Fruit fly (Drosophila melanogaster) whole organism, wandering third instar larva: ENCODE measurements around the gene Rab26.

Source experiments
- Abd-B ChIP-seq: fragments of >200 bp; optimal IDR thresholded peaks from 2 replicates; lab custom pipeline; 2017; ENCODE audit warnings: missing biosample characterization, missing genetic modification characterization
- CG32264 ChIP-seq: fragments of 200-800 bp; sonication (Bioruptor generic); optimal IDR thresholded peaks from 2 replicates; lab custom pipeline; 2016; ENCODE audit warnings: missing biosample characterization, missing genetic modification characterization
- CG9705 ChIP-seq: fragments of 200-800 bp; sonication (Bioruptor generic); optimal IDR thresholded peaks from 2 replicates; lab custom pipeline; 2018; ENCODE audit warnings: missing biosample characterization, mild to moderate bottlenecking, missing genetic modification characterization
- CrebA ChIP-seq: fragments of 200-800 bp; sonication (Bioruptor generic); optimal IDR thresholded peaks from 2 replicates; lab custom pipeline; 2016; ENCODE audit warnings: missing biosample characterization, mild to moderate bottlenecking, missing genetic modification characterization, borderline replicate concordance
- Dfd ChIP-seq: fragments of >200 bp; optimal IDR thresholded peaks from 2 replicates; lab custom pipeline; 2017; ENCODE audit warnings: missing biosample characterization, missing genetic modification characterization
- Dif ChIP-seq: fragments of 200-275, 200-300 bp; sonication (Bioruptor generic); optimal IDR thresholded peaks from 2 replicates; lab custom pipeline; 2018; ENCODE audit warnings: missing biosample characterization, missing genetic modification characterization; ENCODE audit not compliant: partially characterized antibody
- HLH106 ChIP-seq: fragments of 200-800 bp; optimal IDR thresholded peaks from 3 replicates; lab custom pipeline; 2019; ENCODE audit warnings: missing biosample characterization, mild to moderate bottlenecking, missing genetic modification characterization, moderate library complexity
- Hnf4 ChIP-seq: fragments of 200-800 bp; sonication (Bioruptor generic); optimal IDR thresholded peaks from 2 replicates; lab custom pipeline; 2016; ENCODE audit warnings: missing biosample characterization, mild to moderate bottlenecking, missing genetic modification characterization
- Hr78 ChIP-seq: fragments of >200 bp; optimal IDR thresholded peaks from 2 replicates; lab custom pipeline; 2017; ENCODE audit warnings: missing biosample characterization, missing genetic modification characterization
- Hr83 ChIP-seq: fragments of 200-300 bp; sonication (Bioruptor generic); optimal IDR thresholded peaks from 2 replicates; lab custom pipeline; 2016; ENCODE audit warnings: missing biosample characterization, mild to moderate bottlenecking, missing genetic modification characterization, moderate library complexity; ENCODE audit not compliant: poor library complexity, severe bottlenecking
- Jra ChIP-seq: sonication (Bioruptor generic); optimal IDR thresholded peaks from 2 replicates; lab custom pipeline; 2016; ENCODE audit warnings: missing biosample characterization, missing genetic modification characterization
- Mio ChIP-seq: sonication (Bioruptor generic); optimal IDR thresholded peaks from 2 replicates; lab custom pipeline; 2016; ENCODE audit warnings: missing biosample characterization, missing genetic modification characterization
- Myc ChIP-seq: fragments of >200 bp; optimal IDR thresholded peaks from 2 replicates; lab custom pipeline; 2017
- N ChIP-seq: fragments of >200 bp; optimal IDR thresholded peaks from 2 replicates; lab custom pipeline; 2018; ENCODE audit warnings: missing biosample characterization, missing external identifiers, missing genetic modification characterization
- OdsH ChIP-seq: fragments of 200-800 bp; sonication (Bioruptor generic); optimal IDR thresholded peaks from 2 replicates; lab custom pipeline; 2016; ENCODE audit warnings: missing biosample characterization, mild to moderate bottlenecking, missing genetic modification characterization
- Rel ChIP-seq, 2 experiments: fragments of 200-800 bp; sonication (Bioruptor generic) in 1 of 2; optimal IDR thresholded peaks; 2 replicates in 1 of 2; 3 replicates in 1 of 2; lab custom pipeline; 2016 to 2019; ENCODE audit warnings: mild to moderate bottlenecking in 2 of 2, missing biosample characterization in 2 of 2, missing genetic modification characterization in 2 of 2, moderate library complexity in 1 of 2
- Sp1 ChIP-seq: fragments of 200-800 bp; sonication (Bioruptor generic); optimal IDR thresholded peaks from 3 replicates; lab custom pipeline; 2019; ENCODE audit warnings: missing biosample characterization, mild to moderate bottlenecking, missing genetic modification characterization, moderate library complexity
- Vsx2 ChIP-seq: fragments of 200-300, 225-300 bp; sonication (Bioruptor generic); optimal IDR thresholded peaks from 2 replicates; lab custom pipeline; 2018; ENCODE audit warnings: missing biosample characterization, missing genetic modification characterization; ENCODE audit not compliant: partially characterized antibody
- brk ChIP-seq: fragments of 200-800 bp; sonication (Bioruptor generic); optimal IDR thresholded peaks from 2 replicates; lab custom pipeline; 2016; ENCODE audit warnings: missing biosample characterization, mild to moderate bottlenecking, missing genetic modification characterization
- dmrt93B ChIP-seq: fragments of 200-800 bp; sonication (Bioruptor generic); optimal IDR thresholded peaks from 2 replicates; lab custom pipeline; 2018; ENCODE audit warnings: missing biosample characterization, mild to moderate bottlenecking, missing genetic modification characterization
- dsf ChIP-seq: sonication (Bioruptor generic); optimal IDR thresholded peaks from 2 replicates; lab custom pipeline; 2016; ENCODE audit warnings: missing biosample characterization, missing genetic modification characterization, borderline replicate concordance
- foxo ChIP-seq, 2 experiments: fragments of 200-800 bp; sonication (Bioruptor generic); optimal IDR thresholded peaks; 2 replicates in 1 of 2; 3 replicates in 1 of 2; lab custom pipeline; 2016 to 2017; ENCODE audit warnings: missing biosample characterization in 2 of 2, missing genetic modification characterization in 2 of 2
- fru ChIP-seq: fragments of 200-800 bp; sonication (Bioruptor generic); optimal IDR thresholded peaks from 3 replicates; lab custom pipeline; 2016; ENCODE audit warnings: missing biosample characterization, mild to moderate bottlenecking, missing genetic modification characterization
- h ChIP-seq: fragments of 200-800 bp; sonication (Bioruptor generic); optimal IDR thresholded peaks from 3 replicates; lab custom pipeline; 2016; ENCODE audit warnings: missing biosample characterization, mild to moderate bottlenecking, missing genetic modification characterization
- jim ChIP-seq: fragments of 175-275, 200-325 bp; sonication (Bioruptor generic); optimal IDR thresholded peaks from 2 replicates; lab custom pipeline; 2016; ENCODE audit warnings: missing biosample characterization, mild to moderate bottlenecking, missing genetic modification characterization
- lola ChIP-seq: fragments of >200 bp; optimal IDR thresholded peaks from 2 replicates; lab custom pipeline; 2017; ENCODE audit warnings: missing biosample characterization, missing genetic modification characterization
- psq ChIP-seq: fragments of 200-800 bp; sonication (Bioruptor generic); optimal IDR thresholded peaks from 3 replicates; lab custom pipeline; 2017; ENCODE audit warnings: missing biosample characterization, mild to moderate bottlenecking, missing genetic modification characterization, moderate library complexity
- rgr ChIP-seq: fragments of 200-800 bp; sonication (Bioruptor generic); optimal IDR thresholded peaks from 3 replicates; lab custom pipeline; 2016; ENCODE audit warnings: missing biosample characterization, mild to moderate bottlenecking, missing genetic modification characterization
- sage ChIP-seq: fragments of 200-800 bp; sonication (Bioruptor generic); optimal IDR thresholded peaks from 2 replicates; lab custom pipeline; 2016; ENCODE audit warnings: missing biosample characterization, mild to moderate bottlenecking, missing genetic modification characterization
- sv ChIP-seq: fragments of 200-800 bp; sonication (Bioruptor generic); optimal IDR thresholded peaks from 3 replicates; lab custom pipeline; 2016; ENCODE audit warnings: missing biosample characterization, missing genetic modification characterization
- usp ChIP-seq: fragments of >200 bp; optimal IDR thresholded peaks from 2 replicates; lab custom pipeline; 2017; ENCODE audit warnings: missing biosample characterization, missing genetic modification characterization
- woc ChIP-seq: sonication (Bioruptor generic); optimal IDR thresholded peaks from 2 replicates; lab custom pipeline; 2016; ENCODE audit warnings: missing biosample characterization, mild to moderate bottlenecking, missing genetic modification characterization

Gene Rab26

DNA sequence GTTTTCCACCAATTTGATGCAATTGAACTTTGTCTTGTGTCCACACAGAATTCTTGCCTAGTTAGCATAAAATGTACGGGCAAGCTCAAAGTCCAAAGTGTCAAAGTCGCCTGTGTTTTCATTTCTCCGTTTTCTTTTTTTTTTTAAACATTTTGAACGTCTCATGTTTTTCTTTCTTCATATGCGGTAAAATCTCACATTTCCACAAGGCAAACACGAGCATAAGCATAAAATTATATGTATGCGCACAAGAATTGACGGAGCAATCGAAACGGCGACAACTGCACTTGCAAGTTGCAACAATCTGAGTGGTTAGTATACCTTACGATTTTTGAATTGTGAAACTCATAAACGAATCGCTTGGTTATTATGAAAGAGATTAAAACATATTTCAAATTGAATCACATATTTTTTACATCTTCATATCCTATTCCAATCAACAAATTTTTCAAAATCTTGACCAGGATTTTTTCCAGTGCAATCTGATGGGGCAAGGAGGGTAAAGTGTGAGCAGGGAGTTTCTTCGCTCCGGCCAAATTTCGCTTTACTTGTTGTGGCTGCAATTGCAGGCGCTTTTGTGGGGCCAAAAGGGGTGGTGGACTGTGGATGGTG is 45.5 kb downstream of the Rab26 start:
- TF ChIP-seq jim: no peak
- no peak for TF ChIP-seq Sp1 (GFP tag; lab: Kevin White, UChicago)
- no peak for TF ChIP-seq HLH106 (tag; lab: Kevin White, UChicago)
- no peak for TF ChIP-seq psq (GFP tag; lab: Kevin White, UChicago)
- TF ChIP-seq Rel (GFP tag; optimal IDR thresholded peaks at IDR 0.05; lab: Kevin White, UChicago): no peak
- no peak for TF ChIP-seq Rel (tag; optimal IDR thresholded peaks at IDR 0.05; lab: Kevin White, UChicago)
- no peak for TF ChIP-seq N
- TF ChIP-seq CrebA (GFP tag; lab: Kevin White, UChicago): no peak
- no peak for TF ChIP-seq sv (GFP tag; lab: Kevin White, UChicago)
- TF ChIP-seq Hr78 (GFP tag; lab: Kevin White, UChicago): no peak
- no peak for TF ChIP-seq h (GFP tag; lab: Kevin White, UChicago)
- no peak for TF ChIP-seq Abd-B (GFP tag; lab: Kevin White, UChicago)
- TF ChIP-seq sage (GFP tag; lab: Kevin White, UChicago): no peak

DNA sequence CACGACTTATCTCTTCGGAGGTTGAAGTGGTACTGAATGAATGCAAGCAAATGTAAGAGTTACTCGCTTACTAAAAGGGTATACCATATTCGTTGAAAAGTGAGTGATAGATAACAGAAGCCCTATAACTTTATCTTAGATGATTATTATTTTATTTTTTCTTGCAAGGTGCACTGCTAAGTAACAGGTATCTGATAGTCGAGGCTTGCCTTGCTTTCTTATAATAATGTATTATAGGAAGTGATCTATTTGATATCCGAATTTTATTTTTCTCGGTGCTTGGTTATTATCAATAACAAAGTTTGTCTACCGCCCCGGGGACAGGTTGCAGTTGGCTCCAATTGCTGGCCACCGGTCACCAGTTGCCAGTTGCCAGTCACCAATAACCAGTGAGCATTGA is 52.7 kb downstream of the Rab26 start:
- no peak for TF ChIP-seq foxo (GFP tag; optimal IDR thresholded peaks at IDR 0.05; lab: Kevin White, UChicago)
- TF ChIP-seq dsf (GFP tag; lab: Kevin White, UChicago): no peak
- TF ChIP-seq Hr83 (GFP tag; lab: Kevin White, UChicago): no peak
- no peak for TF ChIP-seq rgr (GFP tag; lab: Kevin White, UChicago)
- no peak for TF ChIP-seq brk (GFP tag; lab: Kevin White, UChicago)
- no peak for TF ChIP-seq psq (GFP tag; lab: Kevin White, UChicago)
- TF ChIP-seq HLH106 (tag; lab: Kevin White, UChicago): no peak
- TF ChIP-seq Dfd (GFP tag; lab: Kevin White, UChicago): no peak
- no peak for TF ChIP-seq woc (GFP tag; lab: Kevin White, UChicago)
- TF ChIP-seq Myc (lab: Kevin White, UChicago): no peak
- TF ChIP-seq usp: no peak
- TF ChIP-seq jim: no peak
- TF ChIP-seq CG32264 (GFP tag; lab: Kevin White, UChicago): no peak
- no peak for TF ChIP-seq Mio
- no peak for TF ChIP-seq lola (GFP tag; lab: Kevin White, UChicago)
- TF ChIP-seq Dif (GFP tag; lab: Kevin White, UChicago): no peak
- TF ChIP-seq N: no peak

DNA sequence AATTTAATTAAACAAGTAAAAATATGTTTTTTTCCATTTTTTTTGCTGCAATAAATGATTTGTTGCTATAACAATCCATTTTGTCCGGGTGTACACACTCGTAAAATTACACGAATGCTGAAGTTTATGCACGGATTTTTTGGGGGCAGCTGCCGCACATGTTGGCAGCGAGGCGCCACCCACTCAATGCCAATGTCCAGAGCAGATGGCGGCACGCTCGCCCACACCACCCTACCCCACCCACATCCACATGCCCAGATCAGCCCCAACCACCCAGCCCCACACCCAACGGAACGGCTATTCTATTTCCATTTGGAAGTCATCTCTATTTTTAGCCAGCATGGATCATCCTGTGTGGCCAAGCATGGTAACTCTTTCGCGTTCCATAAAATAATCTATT is 61.6 kb downstream of the Rab26 start:
- TF ChIP-seq dmrt93B (GFP tag; lab: Kevin White, UChicago) (no peak), CG9705 (GFP tag; lab: Kevin White, UChicago) (no peak), Hnf4 (GFP tag; lab: Kevin White, UChicago) (no peak), N (no peak), rgr (GFP tag; lab: Kevin White, UChicago) (no peak), foxo (GFP tag; optimal IDR thresholded peaks at IDR 0.05; lab: Kevin White, UChicago) (no peak), Dfd (GFP tag; lab: Kevin White, UChicago) (no peak), sage (GFP tag; lab: Kevin White, UChicago) (no peak), Dif (GFP tag; lab: Kevin White, UChicago) (no peak), sv (GFP tag; lab: Kevin White, UChicago) (no peak), Vsx2 (GFP tag; lab: Kevin White, UChicago) (no peak), woc (GFP tag; lab: Kevin White, UChicago) (no peak), fru (GFP tag; lab: Kevin White, UChicago) (no peak), dsf (GFP tag; lab: Kevin White, UChicago) (no peak), OdsH (no peak), Jra (no peak)

DNA sequence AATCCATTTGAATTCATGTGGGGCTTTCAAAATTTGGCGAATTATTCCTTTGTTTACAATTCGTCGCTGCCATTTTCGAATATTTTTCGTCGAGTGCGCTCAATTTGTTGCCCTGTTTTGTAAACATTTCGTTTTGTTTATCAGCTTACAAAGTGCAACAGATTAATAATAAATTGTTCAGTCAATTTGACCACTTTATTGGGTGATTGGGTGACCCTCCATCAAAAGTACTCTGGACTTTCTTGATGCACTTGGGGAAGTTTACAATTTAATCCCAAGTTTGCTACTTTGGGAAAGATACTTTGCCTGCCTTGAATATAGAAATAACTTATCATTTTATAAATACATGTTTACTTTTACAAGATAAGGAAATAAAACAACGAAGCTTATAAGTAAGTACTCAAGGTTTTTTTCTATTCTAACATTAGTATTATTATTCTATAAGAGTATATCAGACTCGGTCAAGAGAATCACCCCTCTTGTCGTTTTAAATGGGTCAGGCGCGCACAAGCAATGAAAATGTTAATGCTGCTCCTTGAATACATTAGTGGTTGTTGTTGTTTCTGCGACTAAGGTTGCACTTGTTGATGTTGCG is 62.1 kb downstream of the Rab26 start:
- TF ChIP-seq fru (GFP tag; lab: Kevin White, UChicago) (no peak), dsf (GFP tag; lab: Kevin White, UChicago) (no peak), rgr (GFP tag; lab: Kevin White, UChicago) (no peak), Myc (lab: Kevin White, UChicago) (no peak), Hr83 (GFP tag; lab: Kevin White, UChicago) (no peak)
